Worm (Caenorhabditis elegans) whole organism, L1 larva: ENCODE measurements around the gene ced-9.

Source experiments
- ama-1 ChIP-seq: fragments of 150-350 bp; optimal IDR thresholded peaks from 2 replicates; lab custom pipeline; 2014
- ceh-90 ChIP-seq: sonication (generic microtip); optimal IDR thresholded peaks from 2 replicates; lab custom pipeline; 2016; ENCODE audit warnings: missing genetic modification characterization, missing compliant biosample characterization
- ces-1 ChIP-seq: fragments of 150-350 bp; optimal IDR thresholded peaks from 2 replicates; lab custom pipeline; 2014; ENCODE audit warnings: missing biosample characterization, missing genetic modification reagents, missing genetic modification characterization
- fkh-10 ChIP-seq: sonication (generic microtip); optimal IDR thresholded peaks from 2 replicates; lab custom pipeline; 2017; ENCODE audit warnings: missing biosample characterization, missing genetic modification reagents, missing genetic modification characterization
- mdl-1 ChIP-seq, 2 experiments: fragments of 150-350 bp; optimal IDR thresholded peaks; 2 replicates each; lab custom pipeline; 2014 to 2017; ENCODE audit warnings: missing biosample characterization in 2 of 2, missing genetic modification characterization in 2 of 2, inconsistent platforms in 1 of 2
- pqm-1 ChIP-seq: sonication (generic microtip); optimal IDR thresholded peaks from 3 replicates; lab custom pipeline; 2017; ENCODE audit warnings: missing biosample characterization, missing genetic modification characterization

DNA sequence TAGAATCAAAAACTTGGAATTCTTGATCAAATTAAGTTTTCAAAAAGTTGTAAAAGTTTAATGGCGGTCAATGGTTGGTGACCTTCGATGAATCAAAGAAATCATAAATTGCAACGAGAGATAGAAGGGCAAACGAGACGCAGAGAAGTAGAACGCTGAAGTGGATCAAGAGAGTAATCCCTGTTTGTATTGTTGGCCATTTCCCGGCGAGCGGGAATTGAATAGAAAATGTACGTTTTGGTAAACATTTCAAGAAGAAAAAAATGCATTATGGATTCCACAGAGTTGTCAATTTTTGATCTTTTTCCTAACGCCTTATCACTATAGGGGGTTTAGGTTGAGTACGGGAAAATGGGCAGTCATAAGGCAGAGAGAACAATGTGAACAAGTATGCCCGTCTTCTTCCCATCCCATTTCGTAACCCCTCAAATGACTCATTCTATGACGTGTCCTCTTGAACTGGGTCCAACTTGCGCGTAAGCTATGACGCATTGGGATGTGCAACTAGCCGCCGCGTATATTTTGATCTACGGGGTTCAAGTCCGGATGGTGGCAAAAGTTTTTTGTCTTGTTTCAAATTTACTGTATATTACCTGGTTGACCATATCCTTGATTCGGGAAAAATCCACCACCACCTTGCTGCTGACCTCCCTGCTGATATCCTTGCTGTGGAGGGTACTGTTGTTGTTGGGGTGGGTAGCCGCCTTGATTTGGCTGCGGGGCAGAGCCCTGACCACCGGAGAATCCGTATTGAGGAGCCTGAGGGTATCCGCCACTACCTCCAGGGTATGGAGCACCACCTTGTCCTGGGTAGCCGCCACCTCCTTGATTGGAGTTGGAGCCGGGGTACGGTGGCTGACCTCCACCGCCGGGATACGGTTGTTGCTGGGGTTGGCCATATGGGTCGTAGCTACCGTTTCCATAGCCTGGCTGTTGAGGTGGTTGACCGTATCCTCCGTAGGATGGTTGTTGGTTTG, 6.1 kb upstream of the ced-9 start:
- TF ChIP-seq mdl-1 (tag; optimal IDR thresholded peaks at IDR 0.05; lab: Kevin White, UChicago) (no peak), ceh-90 (tag; lab: Kevin White, UChicago) (no peak), fkh-10 (GFP tag; lab: Kevin White, UChicago) (no peak), ces-1 (GFP tag; lab: Kevin White, UChicago) (no peak), ama-1 (no peak), pqm-1 (no peak)
